Fruit fly (Drosophila melanogaster): ENCODE data around the gene CG17490.

DNA sequence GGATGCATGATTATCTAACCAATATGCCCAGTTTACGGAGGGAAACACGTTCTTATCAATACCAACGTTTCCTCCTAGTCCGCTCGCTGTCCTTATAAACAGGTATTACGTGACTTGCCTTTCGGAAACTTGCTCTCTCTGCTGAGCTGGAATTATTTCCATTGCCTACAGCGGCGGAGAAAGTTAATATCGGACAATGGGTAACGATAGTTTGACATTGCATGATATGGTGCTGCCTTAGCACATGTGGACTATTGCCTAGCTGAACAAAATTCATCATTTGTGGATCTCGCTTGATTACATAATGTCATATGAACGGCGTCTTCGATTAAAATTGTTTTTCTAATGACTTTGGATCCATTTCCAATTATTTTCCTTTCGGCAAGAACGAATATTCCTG lies 36.8 kb downstream of the CG17490 start:
- no peak for TF ChIP-seq dmrt93B (GFP tag; optimal IDR thresholded peaks at IDR 0.05)
- TF ChIP-seq HLH106 (tag; optimal IDR thresholded peaks at IDR 0.05) = no peak
- no peak for TF ChIP-seq psq (GFP tag; optimal IDR thresholded peaks at IDR 0.05)
- TF ChIP-seq dl (GFP tag; optimal IDR thresholded peaks at IDR 0.05; ENCODE audit: insufficient read depth in 1 of 2, partially characterized antibody in 2 of 2) = no peak
- no peak for TF ChIP-seq fru (GFP tag; optimal IDR thresholded peaks at IDR 0.05)
- TF ChIP-seq pan (optimal IDR thresholded peaks at IDR 0.05) = no peak
- no peak for TF ChIP-seq Mio (GFP tag; optimal IDR thresholded peaks at IDR 0.05)
- TF ChIP-seq Dfd (GFP tag; optimal IDR thresholded peaks at IDR 0.05) = no peak
- no peak for TF ChIP-seq Jra (GFP tag; optimal IDR thresholded peaks at IDR 0.05)
- TF ChIP-seq h (GFP tag; optimal IDR thresholded peaks at IDR 0.05) = no peak
